Worm (Caenorhabditis elegans) whole organism, early embryonic: ENCODE results near the gene znf-474.

ENCODE experiments used
- B0310.2 ChIP-seq: sonication (generic microtip); optimal IDR thresholded peaks from 2 replicates; lab custom pipeline; 2016; ENCODE audit warnings: mild to moderate bottlenecking, missing genetic modification characterization, missing compliant biosample characterization
- F13C5.2 ChIP-seq: sonication (generic microtip); optimal IDR thresholded peaks from 2 replicates; lab custom pipeline; 2017; ENCODE audit warnings: mild to moderate bottlenecking, missing genetic modification characterization, inconsistent platforms, missing compliant biosample characterization
- aly-1 ChIP-seq: sonication (generic microtip); optimal IDR thresholded peaks from 2 replicates; lab custom pipeline; 2016; ENCODE audit warnings: missing genetic modification characterization, missing compliant biosample characterization
- ama-1 ChIP-seq: fragments of 150-350 bp; optimal IDR thresholded peaks from 2 replicates; lab custom pipeline; 2014
- ceh-13 ChIP-seq: fragments of 200-800 bp; sonication (Bioruptor generic); optimal IDR thresholded peaks from 2 replicates; lab custom pipeline; 2018; ENCODE audit warnings: mild to moderate bottlenecking, missing genetic modification characterization, missing compliant biosample characterization
- ceh-36 ChIP-seq: sonication (generic microtip); optimal IDR thresholded peaks from 2 replicates; lab custom pipeline; 2016; ENCODE audit warnings: missing genetic modification characterization, inconsistent platforms, missing compliant biosample characterization
- ets-7 ChIP-seq: sonication (generic microtip); optimal IDR thresholded peaks from 2 replicates; lab custom pipeline; 2016; ENCODE audit warnings: missing genotype, missing genetic modification characterization, missing compliant biosample characterization
- flt-1 ChIP-seq: fragments of 200-800 bp; sonication (Bioruptor generic); IDR thresholded peaks from 2 replicates; pipeline ENCODE4 v1.3.6; 2022; ENCODE audit warnings: missing genetic modification characterization, missing compliant biosample characterization
- hmbx-1 ChIP-seq: sonication (generic microtip); optimal IDR thresholded peaks from 2 replicates; lab custom pipeline; 2016; ENCODE audit warnings: mild to moderate bottlenecking, missing genetic modification characterization, missing compliant biosample characterization
- hmg-4 ChIP-seq: fragments of 200-800 bp; sonication (Bioruptor generic); optimal IDR thresholded peaks from 2 replicates; lab custom pipeline; 2018; ENCODE audit warnings: mild to moderate bottlenecking, missing genetic modification characterization, missing compliant biosample characterization
- hnd-1 ChIP-seq: sonication (generic microtip); optimal IDR thresholded peaks from 2 replicates; lab custom pipeline; 2016; ENCODE audit warnings: missing genetic modification characterization, missing compliant biosample characterization
- pes-1 ChIP-seq: fragments of 200-800 bp; sonication (Bioruptor generic); IDR thresholded peaks from 2 replicates; pipeline ENCODE4 v1.3.6; 2022; ENCODE audit warnings: missing genetic modification reagents, missing genetic modification characterization, missing compliant biosample characterization
- scrt-1 ChIP-seq: fragments of 200-800 bp; sonication (Bioruptor generic); IDR thresholded peaks from 2 replicates; pipeline ENCODE4 v1.3.6; 2022; ENCODE audit warnings: missing genetic modification characterization, missing compliant biosample characterization
- sea-1 ChIP-seq: fragments of 200-800 bp; sonication (Bioruptor generic); conservative IDR thresholded peaks from 2 replicates; pipeline ENCODE4 v1.3.6; 2022; ENCODE audit warnings: missing genetic modification characterization, missing compliant biosample characterization
- tbx-11 ChIP-seq: fragments of 200-800 bp; sonication (Bioruptor generic); IDR thresholded peaks from 2 replicates; pipeline ENCODE4 v1.3.6; 2022; ENCODE audit warnings: missing genetic modification characterization, missing compliant biosample characterization
- tbx-37 ChIP-seq: fragments of 200-800 bp; sonication (Bioruptor generic); conservative IDR thresholded peaks from 2 replicates; pipeline ENCODE4 v1.3.6; 2022; ENCODE audit warnings: missing genetic modification reagents, missing genetic modification characterization, missing compliant biosample characterization
- tra-4 ChIP-seq: sonication (generic microtip); optimal IDR thresholded peaks from 2 replicates; lab custom pipeline; 2017; ENCODE audit warnings: missing genetic modification characterization, missing compliant biosample characterization

Gene znf-474

DNA sequence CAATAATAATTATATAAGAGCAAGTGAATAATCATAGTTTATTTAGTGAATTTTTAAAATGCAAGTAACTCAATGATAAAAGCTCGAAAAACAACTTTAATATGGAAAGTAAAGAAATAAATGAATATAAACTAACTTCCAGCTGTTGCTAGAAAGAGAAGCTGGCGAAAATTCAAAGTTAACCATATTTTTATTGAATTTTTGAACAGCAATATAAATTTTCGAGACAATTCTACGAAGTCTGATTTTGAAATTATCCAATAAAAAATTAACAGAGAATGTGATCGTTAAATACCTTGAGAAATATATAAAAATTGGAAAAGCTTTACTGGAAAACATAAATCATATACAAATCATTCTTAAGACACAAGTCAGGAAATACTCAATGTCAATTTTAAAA lies 36.9 kb downstream of the znf-474 start:
- TF ChIP-seq hnd-1 (tag; lab: Kevin White, UChicago) (no peak), F13C5.2 (no peak), ceh-36 (tag; lab: Kevin White, UChicago) (no peak), pes-1 (GFP tag; lab: Robert Waterston, UW) (no peak), B0310.2 (tag; lab: Kevin White, UChicago) (no peak), sea-1 (GFP tag; lab: Robert Waterston, UW) (no peak), ama-1 (lab: Kevin White, UChicago) (no peak), hmbx-1 (tag; lab: Kevin White, UChicago) (no peak), aly-1 (no peak), flt-1 (GFP tag; lab: Robert Waterston, UW) (no peak)

DNA sequence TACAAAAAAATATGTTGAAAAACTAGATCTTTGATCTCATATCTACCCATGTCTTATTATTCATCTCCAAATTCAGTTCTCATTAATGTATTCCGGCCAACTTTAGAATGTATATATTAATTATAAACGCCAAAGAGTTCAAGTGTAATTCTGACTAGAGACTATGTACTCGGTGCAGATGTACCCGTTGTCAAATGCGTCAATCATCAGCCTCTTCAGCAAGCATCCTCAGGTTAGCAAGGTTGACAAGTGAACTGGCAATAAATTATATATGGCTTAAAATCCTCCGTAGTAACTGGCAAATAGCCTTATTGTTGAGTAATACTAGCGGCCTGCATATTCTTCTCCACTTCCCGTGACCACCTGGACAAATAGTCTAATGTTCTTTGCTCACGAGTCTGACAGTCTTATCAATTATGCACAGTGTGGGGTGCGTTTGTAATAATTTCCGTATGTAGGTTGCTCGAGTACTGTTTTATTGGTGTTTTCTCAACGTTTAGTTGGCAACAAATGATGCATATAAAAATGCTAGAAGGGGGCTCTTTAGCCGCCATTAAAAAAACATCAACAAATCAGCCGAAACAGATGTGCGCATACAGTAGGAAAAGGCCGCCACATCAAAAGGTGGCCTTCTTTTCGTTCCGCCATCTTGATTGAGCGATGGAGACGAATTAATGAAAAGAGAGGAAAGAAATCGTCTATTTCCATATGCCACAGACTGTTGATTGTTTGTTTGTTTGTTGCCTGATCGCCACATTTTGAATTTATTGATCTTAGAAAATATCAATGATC lies 38.8 kb downstream of the znf-474 start:
- no peak for TF ChIP-seq F13C5.2
- TF ChIP-seq hmg-4 (GFP tag; lab: Kevin White, UChicago) = peak; percentile 51

DNA sequence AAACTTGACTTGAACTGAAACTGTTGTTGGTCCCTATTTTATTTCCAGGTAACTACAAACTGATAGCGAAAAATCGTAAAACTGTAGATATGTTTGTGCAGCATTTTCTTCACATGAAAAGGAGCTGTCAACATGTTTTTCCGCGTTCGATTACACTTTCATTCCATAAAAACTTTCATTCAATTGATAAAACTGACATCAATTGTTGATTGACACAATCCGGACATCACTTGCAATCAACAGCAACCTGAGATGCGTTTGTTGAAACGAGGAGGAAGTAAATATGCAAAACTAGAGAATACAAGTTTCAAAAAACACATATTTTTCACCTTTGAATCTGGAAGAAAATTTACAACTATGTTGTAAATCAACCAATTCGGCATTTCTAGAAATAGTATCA lies 47.6 kb downstream of the znf-474 start:
- TF ChIP-seq tbx-11 (no peak), sea-1 (GFP tag; lab: Robert Waterston, UW) (no peak), B0310.2 (tag; lab: Kevin White, UChicago) (no peak), hmbx-1 (tag; lab: Kevin White, UChicago) (no peak), hmg-4 (GFP tag; lab: Kevin White, UChicago) (no peak), ets-7 (tag; lab: Kevin White, UChicago) (no peak), hnd-1 (tag; lab: Kevin White, UChicago) (no peak), F13C5.2 (no peak), ama-1 (lab: Kevin White, UChicago) (no peak), ceh-13 (GFP tag; lab: Kevin White, UChicago) (no peak), tbx-37 (GFP tag; lab: Robert Waterston, UW) (no peak), flt-1 (GFP tag; lab: Robert Waterston, UW) (no peak), pes-1 (GFP tag; lab: Robert Waterston, UW) (no peak), scrt-1 (GFP tag; lab: Robert Waterston, UW) (no peak), aly-1 (no peak), tra-4 (tag; lab: Kevin White, UChicago) (no peak)

DNA sequence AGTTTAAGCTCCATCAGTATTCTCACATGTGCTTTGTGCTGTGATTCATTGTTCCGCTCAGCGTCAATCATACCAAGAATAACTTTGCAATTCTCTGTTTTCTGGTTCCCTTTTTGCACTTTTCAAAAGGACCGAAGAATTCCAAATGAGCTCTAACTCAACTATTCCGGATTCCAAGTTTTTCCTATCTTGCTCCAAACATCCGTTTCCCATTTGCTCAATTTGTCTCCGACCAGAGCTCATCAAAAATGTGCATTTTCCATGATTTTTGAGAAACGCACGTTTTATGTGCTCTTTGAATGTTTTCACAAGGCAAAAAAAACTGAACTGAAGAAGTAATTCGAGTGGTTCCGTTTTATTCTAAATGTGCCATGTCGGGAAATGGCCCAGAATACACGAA lies 48.6 kb downstream of the znf-474 start:
- no peak for TF ChIP-seq ets-7 (tag; lab: Kevin White, UChicago)
- TF ChIP-seq hmbx-1 (tag; lab: Kevin White, UChicago) = no peak
- TF ChIP-seq tra-4 (tag; lab: Kevin White, UChicago) = no peak
- no peak for TF ChIP-seq hmg-4 (GFP tag; lab: Kevin White, UChicago)
- no peak for TF ChIP-seq flt-1 (GFP tag; lab: Robert Waterston, UW)
- TF ChIP-seq sea-1 (GFP tag; lab: Robert Waterston, UW) = no peak

DNA sequence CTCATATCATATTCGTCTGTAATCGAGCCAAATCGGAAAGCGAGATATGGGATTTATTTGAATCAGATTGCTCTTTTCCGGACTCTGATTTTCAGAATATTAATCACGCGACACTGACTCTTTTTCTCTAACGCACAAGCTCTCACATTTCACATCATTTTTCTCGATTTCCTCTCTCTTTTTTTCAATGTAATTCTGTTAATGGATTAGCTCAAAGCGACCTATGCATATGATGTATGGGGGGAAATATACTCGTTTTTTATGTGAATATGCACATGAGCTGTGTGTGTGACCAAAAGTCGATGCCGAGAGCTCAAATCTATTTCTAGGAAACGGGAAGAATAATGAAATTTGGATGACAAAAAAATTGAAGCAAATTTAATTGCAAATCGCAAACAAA lies 50.9 kb downstream of the znf-474 start:
- TF ChIP-seq F13C5.2 (no peak), pes-1 (GFP tag; lab: Robert Waterston, UW) (no peak), tbx-11 (no peak), ama-1 (lab: Kevin White, UChicago) (no peak), hmg-4 (GFP tag; lab: Kevin White, UChicago) (no peak)
